Fruit fly (Drosophila melanogaster): ENCODE results near the gene CG6321.
A peak's percentile ranks its signal among the peaks of the same experiment; 100 is the strongest.

CG6321 gene

DNA sequence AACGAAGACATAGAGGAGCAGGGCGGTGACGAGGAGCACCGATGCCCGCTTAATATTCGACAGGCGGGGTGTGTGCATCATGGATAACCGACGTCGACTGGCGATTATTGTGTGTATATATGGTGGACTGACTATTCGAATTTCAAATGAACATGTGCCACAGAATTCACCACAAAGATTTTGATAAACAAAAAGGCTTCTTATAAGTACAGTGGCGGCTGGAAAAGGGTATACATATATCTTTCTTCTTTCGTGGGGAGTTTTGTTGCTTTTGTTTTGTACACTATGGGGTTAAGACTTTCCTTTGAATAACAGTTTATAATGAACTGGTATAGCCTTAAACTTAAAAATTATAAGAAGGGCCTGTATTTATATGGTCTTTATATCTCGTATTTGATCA lies 8.7 kb upstream of the CG6321 start, which contains the start of gene CG6310:
Gene CG6310 (minus strand): TSS at position 101 of the 400 bp plus-strand sequence.
- TF ChIP-seq Atf6 (GFP tag; IDR thresholded peaks at IDR 0.05) (0 out of 2 replicates have a peak, but pooled peaks have one; percentile 20), lbe (GFP tag; optimal IDR thresholded peaks at IDR 0.05) (no peak), az2 (GFP tag; optimal IDR thresholded peaks at IDR 0.05) (no peak), CG17359 (tag; optimal IDR thresholded peaks at IDR 0.05) (no peak), Med (GFP tag) (peak; percentile 45), CG11247 (GFP tag; IDR thresholded peaks at IDR 0.05) (no peak), CG15073 (GFP tag; optimal IDR thresholded peaks at IDR 0.05) (peak; percentile 75), CG6654 (GFP tag; optimal IDR thresholded peaks at IDR 0.05) (no peak), sna (GFP tag; IDR thresholded peaks at IDR 0.05; ENCODE audit: partially characterized antibody) (no peak)

DNA sequence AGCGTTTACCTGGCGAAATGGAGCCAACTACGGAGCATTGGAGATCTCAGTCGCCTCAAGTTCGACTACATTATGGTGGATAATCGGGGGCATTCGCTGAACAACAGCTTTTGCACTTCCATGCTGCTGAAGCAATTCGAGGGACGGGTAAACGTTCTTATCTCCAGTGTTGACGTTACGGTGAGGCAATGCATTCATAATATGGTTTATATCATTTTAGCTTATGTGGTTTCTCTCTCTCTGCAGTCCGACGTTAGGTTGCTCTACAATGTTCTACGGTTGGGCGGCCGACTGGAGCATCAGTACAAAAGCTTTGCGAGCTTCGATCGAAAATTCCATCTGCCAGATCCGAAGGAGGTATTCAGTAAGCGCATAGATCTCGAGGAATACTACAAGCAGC lies 4.8 kb upstream of the CG6321 start:
- no peak for TF ChIP-seq Bteb2 (GFP tag; optimal IDR thresholded peaks at IDR 0.05)
- no peak for TF ChIP-seq CG17568 (GFP tag; optimal IDR thresholded peaks at IDR 0.05)
- TF ChIP-seq nom (GFP tag; optimal IDR thresholded peaks at IDR 0.05) = peak; percentile 48
- TF ChIP-seq klu (GFP tag; IDR thresholded peaks at IDR 0.05) = no peak
- TF ChIP-seq Asciz (GFP tag; optimal IDR thresholded peaks at IDR 0.05) = no peak
- TF ChIP-seq sqz (GFP tag; optimal IDR thresholded peaks at IDR 0.05) = no peak
- no peak for TF ChIP-seq Oaz (GFP tag; IDR thresholded peaks at IDR 0.05)
- TF ChIP-seq chif (GFP tag; optimal IDR thresholded peaks at IDR 0.05) = no peak
- no peak for TF ChIP-seq gfzf (GFP tag; optimal IDR thresholded peaks at IDR 0.05)
- no peak for TF ChIP-seq CG16815 (GFP tag; optimal IDR thresholded peaks at IDR 0.05)
- 0 out of 3 replicates have a peak, but pooled peaks have one; percentile 25 for TF ChIP-seq ci (GFP tag; IDR thresholded peaks at IDR 0.05)
- peak; percentile 48 for TF ChIP-seq CG13296 (GFP tag; optimal IDR thresholded peaks at IDR 0.05)
- no peak for TF ChIP-seq cas (GFP tag; IDR thresholded peaks at IDR 0.05)
- TF ChIP-seq NC2α (GFP tag; optimal IDR thresholded peaks at IDR 0.05) = no peak
- TF ChIP-seq Mes4 (GFP tag; optimal IDR thresholded peaks at IDR 0.05) = no peak
- no peak for TF ChIP-seq CG8290 (GFP tag; optimal IDR thresholded peaks at IDR 0.05)
- no peak for TF ChIP-seq CG8290 (tag; optimal IDR thresholded peaks at IDR 0.05)
- no peak for TF ChIP-seq Hr51 (GFP tag; optimal IDR thresholded peaks at IDR 0.05)
- no peak for TF ChIP-seq ac (GFP tag; optimal IDR thresholded peaks at IDR 0.05)
- TF ChIP-seq CG12744 (GFP tag; optimal IDR thresholded peaks at IDR 0.05) = no peak
- TF ChIP-seq CG17385 (GFP tag; optimal IDR thresholded peaks at IDR 0.05) = no peak
- TF ChIP-seq Dll (GFP tag; IDR thresholded peaks at IDR 0.05; ENCODE audit: partially characterized antibody) = no peak
- no peak for TF ChIP-seq CG11723 (GFP tag; optimal IDR thresholded peaks at IDR 0.05)
- TF ChIP-seq CG10267 (tag; optimal IDR thresholded peaks at IDR 0.05) = no peak
- TF ChIP-seq Eip74EF (GFP tag; optimal IDR thresholded peaks at IDR 0.05) = no peak
- no peak for TF ChIP-seq gro (GFP tag; optimal IDR thresholded peaks at IDR 0.05)
- TF ChIP-seq NC2β (GFP tag; optimal IDR thresholded peaks at IDR 0.05) = no peak
- no peak for TF ChIP-seq Dref (GFP tag; IDR thresholded peaks at IDR 0.05)
- no peak for TF ChIP-seq cwo (GFP tag; optimal IDR thresholded peaks at IDR 0.05)
- peak; percentile 64 for TF ChIP-seq Med (GFP tag)
- no peak for TF ChIP-seq ken (GFP tag; IDR thresholded peaks at IDR 0.05)

DNA sequence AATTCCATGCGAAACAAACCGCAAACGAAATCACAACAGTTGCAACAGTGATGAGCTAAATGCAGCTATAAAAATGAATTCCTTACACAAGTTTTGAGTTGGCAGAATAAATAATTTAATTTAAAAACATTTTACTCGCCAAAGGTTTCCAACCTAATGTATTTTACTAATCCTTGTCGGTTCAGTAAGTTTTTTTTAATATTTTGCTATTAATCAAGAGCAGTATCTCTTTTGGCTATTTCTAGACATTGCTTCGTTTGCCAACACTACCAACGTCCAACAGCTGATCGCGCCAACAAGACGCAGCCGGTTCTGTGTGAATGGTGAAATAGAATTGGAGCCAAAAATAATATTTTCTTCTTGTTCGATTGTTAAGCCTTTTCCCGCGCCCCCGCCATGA lies 3.7 kb upstream of the CG6321 start, which contains the start of the genes CG32075, CG45101 and SuUR:
Gene CG32075 (minus strand): TSS at position 253 of the 400 bp plus-strand sequence.
Gene CG45101 (plus strand): TSS at position 303 of the 400 bp plus-strand sequence.
Gene SuUR (plus strand): TSS at position 303 of the 400 bp plus-strand sequence.
- peak; percentile 67 for TF ChIP-seq CG10147 (GFP tag; optimal IDR thresholded peaks at IDR 0.05)
- peak; percentile 59 for TF ChIP-seq CG5180 (GFP tag; optimal IDR thresholded peaks at IDR 0.05)
- TF ChIP-seq Rfx (GFP tag; IDR thresholded peaks at IDR 0.05) = peak; percentile 92
- TF ChIP-seq GATAe (GFP tag; conservative IDR thresholded peaks at IDR 0.05) = peak; percentile 61; the same call in 1 of the 2 replicates
- no peak for TF ChIP-seq kni (GFP tag; optimal IDR thresholded peaks at IDR 0.05)
- no peak for TF ChIP-seq sr (GFP tag; IDR thresholded peaks at IDR 0.05)
- peak; percentile 96 for TF ChIP-seq CG10267 (tag; optimal IDR thresholded peaks at IDR 0.05)
- TF ChIP-seq dpn (GFP tag; optimal IDR thresholded peaks at IDR 0.05) = peak; percentile 91 to 92
- TF ChIP-seq Dip2 (GFP tag; IDR thresholded peaks at IDR 0.05) = no peak
- TF ChIP-seq CG17912 (GFP tag; optimal IDR thresholded peaks at IDR 0.05) = peak; percentile 41
- peak; percentile 93 for TF ChIP-seq Max (GFP tag; optimal IDR thresholded peaks at IDR 0.05)
- TF ChIP-seq Pdp1 (GFP tag; optimal IDR thresholded peaks at IDR 0.05) = peak; percentile 87 to 90
- TF ChIP-seq bowl (GFP tag; IDR thresholded peaks at IDR 0.05) = 0 out of 2 replicates have a peak, but pooled peaks have one; percentile 40

Data from whole organism, embryonic.